Worm (Caenorhabditis elegans): ENCODE measurements around the gene Y39A1A.3.

Gene Y39A1A.3

ce11 chrIII:10599699-10600098 lies 3.4 kb upstream of the Y39A1A.3 start (continued):
- no peak for TF ChIP-seq ref-2 (tag; optimal IDR thresholded peaks at IDR 0.05)
- no peak for TF ChIP-seq ztf-16 (tag; optimal IDR thresholded peaks at IDR 0.05)
- TF ChIP-seq ceh-19 (GFP tag; optimal IDR thresholded peaks at IDR 0.05): no peak
- TF ChIP-seq syd-9 (tag; optimal IDR thresholded peaks at IDR 0.05): no peak
- no peak for TF ChIP-seq lin-11 (tag; optimal IDR thresholded peaks at IDR 0.05)
- TF ChIP-seq ceh-30 (tag; optimal IDR thresholded peaks at IDR 0.05): no peak
- peak; percentile 98 for TF ChIP-seq hlh-30 (tag; optimal IDR thresholded peaks at IDR 0.05; ENCODE audit: insufficient read depth)
- TF ChIP-seq pag-3 (tag; optimal IDR thresholded peaks at IDR 0.05; ENCODE audit: borderline replicate concordance): no peak
- TF ChIP-seq nfya-1 (tag; optimal IDR thresholded peaks at IDR 0.05): peak; percentile 11
- TF ChIP-seq dve-1 (tag; optimal IDR thresholded peaks at IDR 0.05): no peak
- TF ChIP-seq ceh-14 (tag; optimal IDR thresholded peaks at IDR 0.05): peak; percentile 4
- TF ChIP-seq Y22D7AL.16 (tag; optimal IDR thresholded peaks at IDR 0.05): no peak
- peak; percentile 34 for TF ChIP-seq unc-42 (tag; optimal IDR thresholded peaks at IDR 0.05)
- TF ChIP-seq ets-4 (tag; optimal IDR thresholded peaks at IDR 0.05): no peak
- no peak for TF ChIP-seq pax-1 (tag; optimal IDR thresholded peaks at IDR 0.05)
- no peak for TF ChIP-seq pha-2 (tag; optimal IDR thresholded peaks at IDR 0.05)
- no peak for TF ChIP-seq hlh-6 (tag; optimal IDR thresholded peaks at IDR 0.05)

DNA sequence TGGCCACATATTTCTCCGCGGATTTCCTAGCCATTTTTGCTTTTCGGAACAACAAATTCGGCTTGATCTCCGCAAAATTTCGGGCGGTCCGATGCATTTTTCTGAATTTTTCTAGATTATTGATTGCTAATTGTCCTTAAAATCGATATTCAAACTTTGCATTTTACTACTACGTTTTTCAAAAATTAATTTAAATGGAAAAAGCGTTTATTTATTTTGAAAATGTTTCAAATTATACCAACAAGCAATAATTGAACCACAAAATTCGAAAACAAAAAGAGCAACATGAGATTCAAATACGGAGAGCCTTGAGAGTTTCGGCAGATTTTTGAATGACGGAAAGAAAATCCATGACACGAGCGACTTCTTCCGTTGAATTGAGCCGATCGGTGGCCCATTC lies 1.2 kb downstream of the Y39A1A.3 start, which contains the start of gene Y45F3A.9:
TSS of gene Y45F3A.9 (minus strand) at position 101 of the 400 bp plus-strand sequence.
- TF ChIP-seq ceh-48 (tag; optimal IDR thresholded peaks at IDR 0.05): no peak
- no peak for TF ChIP-seq tbx-7 (tag; optimal IDR thresholded peaks at IDR 0.05)
- no peak for TF ChIP-seq ceh-22 (tag; optimal IDR thresholded peaks at IDR 0.05)
- TF ChIP-seq nhr-11 (tag; optimal IDR thresholded peaks at IDR 0.05): no peak

DNA sequence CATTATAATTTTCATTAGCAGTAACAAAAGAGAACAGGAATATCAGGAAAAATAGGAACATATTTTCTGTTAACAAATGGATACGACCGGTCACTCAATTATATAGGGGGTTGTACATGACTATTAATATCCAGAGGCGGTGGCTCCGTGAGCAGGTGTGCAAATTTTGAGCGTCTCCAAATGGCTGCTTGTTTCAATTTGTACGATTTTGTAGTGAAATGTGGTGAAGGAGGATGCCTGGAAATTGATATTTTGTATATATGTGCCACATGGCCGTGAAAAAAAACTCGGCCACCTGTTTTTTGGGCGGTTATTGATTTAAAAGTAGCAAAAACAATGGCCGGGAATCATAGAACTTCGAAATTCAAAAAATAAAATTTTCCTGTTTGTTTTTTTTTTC lies 3.6 kb downstream of the Y39A1A.3 start, which contains the start of gene Y45F3A.8:
TSS of gene Y45F3A.8 (minus strand) at position 101 of the 400 bp plus-strand sequence.
- no peak for TF ChIP-seq hlh-30 (tag; optimal IDR thresholded peaks at IDR 0.05; ENCODE audit: insufficient read depth)
- no peak for TF ChIP-seq nhr-11 (tag; optimal IDR thresholded peaks at IDR 0.05)
- TF ChIP-seq F13H6.1 (tag; optimal IDR thresholded peaks at IDR 0.05): no peak

ce11 chrIII:10592074-10592473 lies 4.2 kb downstream of the Y39A1A.3 start:
- TF ChIP-seq ceh-34 (tag; optimal IDR thresholded peaks at IDR 0.05) (no peak), sox-2 (GFP tag; IDR thresholded peaks at IDR 0.05) (no peak), hlh-13 (GFP tag; optimal IDR thresholded peaks at IDR 0.05) (no peak), ceh-14 (tag; optimal IDR thresholded peaks at IDR 0.05) (no peak), ceh-9 (tag; optimal IDR thresholded peaks at IDR 0.05) (no peak), che-1 (tag; optimal IDR thresholded peaks at IDR 0.05) (no peak), ref-2 (tag; optimal IDR thresholded peaks at IDR 0.05) (no peak), lin-11 (tag; optimal IDR thresholded peaks at IDR 0.05) (no peak), K09A11.1 (tag; optimal IDR thresholded peaks at IDR 0.05; ENCODE audit: insufficient read depth) (no peak), nfya-1 (tag; optimal IDR thresholded peaks at IDR 0.05) (no peak), ceh-31 (tag; optimal IDR thresholded peaks at IDR 0.05) (no peak), K02D7.2 (tag; optimal IDR thresholded peaks at IDR 0.05) (no peak), unc-86 (tag; optimal IDR thresholded peaks at IDR 0.05) (no peak), ceh-24 (tag; optimal IDR thresholded peaks at IDR 0.05) (no peak), ceh-22 (tag; optimal IDR thresholded peaks at IDR 0.05) (no peak), hlh-8 (tag; optimal IDR thresholded peaks at IDR 0.05) (no peak)

- no peak for TF ChIP-seq ceh-6 (GFP tag; optimal IDR thresholded peaks at IDR 0.05)
- TF ChIP-seq dve-1 (tag; optimal IDR thresholded peaks at IDR 0.05): no peak
- TF ChIP-seq F13H6.1 (tag; optimal IDR thresholded peaks at IDR 0.05): no peak
- TF ChIP-seq sox-4 (tag; optimal IDR thresholded peaks at IDR 0.05): no peak
- no peak for TF ChIP-seq ceh-18 (tag; optimal IDR thresholded peaks at IDR 0.05)
- no peak for TF ChIP-seq madf-2 (tag; optimal IDR thresholded peaks at IDR 0.05)
- no peak for TF ChIP-seq gmeb-2 (tag; optimal IDR thresholded peaks at IDR 0.05)
- no peak for TF ChIP-seq fax-1 (tag; optimal IDR thresholded peaks at IDR 0.05)
- TF ChIP-seq elt-2 (tag; optimal IDR thresholded peaks at IDR 0.05): no peak
- TF ChIP-seq nhr-232 (tag; optimal IDR thresholded peaks at IDR 0.05): no peak
- TF ChIP-seq lin-11 (tag; optimal IDR thresholded peaks at IDR 0.05): no peak
- no peak for TF ChIP-seq tbx-2 (tag; optimal IDR thresholded peaks at IDR 0.05)
- no peak for TF ChIP-seq pax-1 (tag; optimal IDR thresholded peaks at IDR 0.05)
- TF ChIP-seq hlh-15 (tag; optimal IDR thresholded peaks at IDR 0.05): no peak
- no peak for TF ChIP-seq nfya-1 (tag; optimal IDR thresholded peaks at IDR 0.05)
Measured at ce11 chrIII:10586243-10586642, 10.0 kb downstream of the Y39A1A.3 start, which contains the start of gene Y45F3A.5. Gene Y45F3A.5 (minus strand): TSS chrIII:10586343.

Data from whole organism, late embryonic.